Fruit fly (Drosophila melanogaster): ENCODE measurements around the gene CG7110.
A peak's percentile ranks its signal among the peaks of the same experiment; 100 is the strongest.

Gene CG7110

dm6 chr2L:13414525-13415481 lies 16.0 kb downstream of the CG7110 start, which contains the start of the genes CG16956, CG42784 and CG43850 (continued):
- TF ChIP-seq B-H2 (GFP tag; optimal IDR thresholded peaks at IDR 0.05) (peak; percentile 85), bcd (GFP tag; optimal IDR thresholded peaks at IDR 0.05) (peak; percentile 46), CG12769 (tag; optimal IDR thresholded peaks at IDR 0.05) (no peak), twi (tag; optimal IDR thresholded peaks at IDR 0.05) (no peak), Taf1 (GFP tag; IDR thresholded peaks at IDR 0.05) (no peak), CG31388 (GFP tag; optimal IDR thresholded peaks at IDR 0.05) (no peak), ewg (GFP tag; optimal IDR thresholded peaks at IDR 0.05) (peak; percentile 89), da (GFP tag; optimal IDR thresholded peaks at IDR 0.05) (no peak), CG10366 (GFP tag; IDR thresholded peaks at IDR 0.05) (no peak), vvl (GFP tag; IDR thresholded peaks at IDR 0.05) (0 out of 2 replicates have a peak, but pooled peaks have one; percentile 60), CG17385 (GFP tag; optimal IDR thresholded peaks at IDR 0.05) (peak; percentile 78), onecut (GFP tag; IDR thresholded peaks at IDR 0.05) (peak; percentile 59), Bdp1 (GFP tag; optimal IDR thresholded peaks at IDR 0.05) (no peak), CG7271 (tag; optimal IDR thresholded peaks at IDR 0.05) (peak; percentile 2), ash1 (GFP tag; optimal IDR thresholded peaks at IDR 0.05) (peak; percentile 24), Dbx (GFP tag; IDR thresholded peaks at IDR 0.05) (no peak), CG2129 (GFP tag; IDR thresholded peaks at IDR 0.05; ENCODE audit: partially characterized antibody) (no peak), her (GFP tag; optimal IDR thresholded peaks at IDR 0.05) (peak; percentile 42), CG8478 (optimal IDR thresholded peaks at IDR 0.05) (no peak), mirr (GFP tag; optimal IDR thresholded peaks at IDR 0.05) (peak; percentile 85), Mad (GFP tag; optimal IDR thresholded peaks at IDR 0.05) (peak; percentile 35), tin (GFP tag; optimal IDR thresholded peaks at IDR 0.05) (no peak), maf-S (GFP tag; optimal IDR thresholded peaks at IDR 0.05) (no peak), GATAe (GFP tag; conservative IDR thresholded peaks at IDR 0.05) (no peak), MTF-1 (GFP tag; optimal IDR thresholded peaks at IDR 0.05; ENCODE audit: borderline replicate concordance) (peak; percentile 84), CG10274 (GFP tag; optimal IDR thresholded peaks at IDR 0.05) (peak; percentile 23), CG13424 (tag; optimal IDR thresholded peaks at IDR 0.05) (no peak), cg (GFP tag; optimal IDR thresholded peaks at IDR 0.05) (no peak), Neu2 (GFP tag; optimal IDR thresholded peaks at IDR 0.05; ENCODE audit: borderline replicate concordance) (no peak), CG11723 (GFP tag; optimal IDR thresholded peaks at IDR 0.05) (peak; percentile 42), CG14050 (GFP tag; IDR thresholded peaks at IDR 0.05) (0 out of 3 replicates have a peak, but pooled peaks have one; percentile 31), CG13894 (tag; optimal IDR thresholded peaks at IDR 0.05) (peak; percentile 74), CG5245 (GFP tag; optimal IDR thresholded peaks at IDR 0.05) (no peak), Med (GFP tag) (peak; percentile 92), dysf (GFP tag; IDR thresholded peaks at IDR 0.05) (peak; percentile 37; the same call in 2 of the 3 replicates), CG1792 (GFP tag; optimal IDR thresholded peaks at IDR 0.05) (no peak), CG17568 (GFP tag; optimal IDR thresholded peaks at IDR 0.05) (peak; percentile 87), D (optimal IDR thresholded peaks at IDR 0.05) (no peak), D (GFP tag; optimal IDR thresholded peaks at IDR 0.05) (no peak), rib (GFP tag; IDR thresholded peaks at IDR 0.05) (no peak), CG12391 (tag; optimal IDR thresholded peaks at IDR 0.05) (no peak), kah (GFP tag; optimal IDR thresholded peaks at IDR 0.05) (peak; percentile 49), grau (tag; optimal IDR thresholded peaks at IDR 0.05) (peak; percentile 57), seq (GFP tag; IDR thresholded peaks at IDR 0.05) (peak; percentile 53; the same call in 1 of the 2 replicates), CG8281 (tag; optimal IDR thresholded peaks at IDR 0.05) (peak; percentile 11), Ssrp (tag; optimal IDR thresholded peaks at IDR 0.05) (no peak), tna (GFP tag; IDR thresholded peaks at IDR 0.05; ENCODE audit: partially characterized antibody) (no peak), CG10147 (GFP tag; optimal IDR thresholded peaks at IDR 0.05) (peak; percentile 56), fd102C (GFP tag; optimal IDR thresholded peaks at IDR 0.05) (no peak)
